Fruit fly (Drosophila melanogaster): Measurements from ENCODE around the gene CG4789.

Gene CG4789

dm6 chrX:16803299-16803698, 2.6 kb downstream of the CG4789 start, which contains the start of the genes Rai1 and CG13005 (continued):
- peak; percentile 74 for TF ChIP-seq Bgb (GFP tag; IDR thresholded peaks at IDR 0.05; ENCODE audit: partially characterized antibody)
- no peak for TF ChIP-seq CG15269 (tag; optimal IDR thresholded peaks at IDR 0.05)
- TF ChIP-seq slp2 (GFP tag; optimal IDR thresholded peaks at IDR 0.05): no peak
- peak; percentile 29 for TF ChIP-seq CG14710 (tag; optimal IDR thresholded peaks at IDR 0.05)
- TF ChIP-seq Stat92E (GFP tag; optimal IDR thresholded peaks at IDR 0.05): peak in 1 of 3 experiments; percentile 55
- TF ChIP-seq Lhr (GFP tag; optimal IDR thresholded peaks at IDR 0.05): no peak
- no peak for TF ChIP-seq Six4 (GFP tag; optimal IDR thresholded peaks at IDR 0.05)
- TF ChIP-seq CG8290 (GFP tag; optimal IDR thresholded peaks at IDR 0.05): peak; percentile 43
- peak in 1 of 2 experiments; percentile 31 for TF ChIP-seq CG8290 (tag; optimal IDR thresholded peaks at IDR 0.05)
- TF ChIP-seq inv (GFP tag; IDR thresholded peaks at IDR 0.05; ENCODE audit: partially characterized antibody): peak; percentile 69
- TF ChIP-seq knrl (GFP tag; IDR thresholded peaks at IDR 0.05; ENCODE audit: partially characterized antibody): peak; percentile 82
- no peak for TF ChIP-seq D19A (tag; optimal IDR thresholded peaks at IDR 0.05)
- TF ChIP-seq row (GFP tag; IDR thresholded peaks at IDR 0.05): 0 out of 3 replicates have a peak, but pooled peaks have one; percentile 33
- TF ChIP-seq chinmo (GFP tag; IDR thresholded peaks at IDR 0.05; ENCODE audit: partially characterized antibody): peak; percentile 76; the same call in 1 of the 4 replicates
- TF ChIP-seq al (GFP tag; IDR thresholded peaks at IDR 0.05): no peak
- TF ChIP-seq Gug (GFP tag; IDR thresholded peaks at IDR 0.05): no peak
- no peak for TF ChIP-seq ken (GFP tag; IDR thresholded peaks at IDR 0.05)
- peak; percentile 79 for TF ChIP-seq CG34224 (GFP tag; IDR thresholded peaks at IDR 0.05; ENCODE audit: partially characterized antibody)
- TF ChIP-seq CG4854 (GFP tag; optimal IDR thresholded peaks at IDR 0.05): no peak
- no peak for TF ChIP-seq vvl (GFP tag; IDR thresholded peaks at IDR 0.05)
- no peak for TF ChIP-seq CG16815 (GFP tag; optimal IDR thresholded peaks at IDR 0.05)
- TF ChIP-seq CG10209 (GFP tag; optimal IDR thresholded peaks at IDR 0.05): no peak
- TF ChIP-seq CG3407 (GFP tag; optimal IDR thresholded peaks at IDR 0.05): no peak
- no peak for TF ChIP-seq kay (GFP tag; optimal IDR thresholded peaks at IDR 0.05)
- TF ChIP-seq zfh2 (GFP tag; optimal IDR thresholded peaks at IDR 0.05): no peak
- no peak for TF ChIP-seq HLH3B (GFP tag; IDR thresholded peaks at IDR 0.05)
- peak; percentile 76 for TF ChIP-seq hb (GFP tag; IDR thresholded peaks at IDR 0.05; ENCODE audit: partially characterized antibody)
- peak; percentile 79 for TF ChIP-seq CG2129 (GFP tag; IDR thresholded peaks at IDR 0.05; ENCODE audit: partially characterized antibody)
- peak; percentile 57 for TF ChIP-seq stwl (tag; optimal IDR thresholded peaks at IDR 0.05)
- no peak for TF ChIP-seq CG30020 (tag; optimal IDR thresholded peaks at IDR 0.05)
- no peak for TF ChIP-seq Taf1 (GFP tag; IDR thresholded peaks at IDR 0.05)
- no peak for TF ChIP-seq wor (GFP tag; IDR thresholded peaks at IDR 0.05)
- TF ChIP-seq fd96Cb (tag; optimal IDR thresholded peaks at IDR 0.05): no peak
- TF ChIP-seq Hey (tag; optimal IDR thresholded peaks at IDR 0.05): no peak
- TF ChIP-seq CG4617 (GFP tag; optimal IDR thresholded peaks at IDR 0.05; ENCODE audit: borderline replicate concordance): peak; percentile 13
- TF ChIP-seq PHDP (tag; optimal IDR thresholded peaks at IDR 0.05): no peak
- TF ChIP-seq CG31441 (GFP tag; IDR thresholded peaks at IDR 0.05): no peak
- TF ChIP-seq slbo (GFP tag; IDR thresholded peaks at IDR 0.05): no peak; the same call in 1 of the 2 replicates
- no peak for TF ChIP-seq CG12769 (tag; optimal IDR thresholded peaks at IDR 0.05)
- TF ChIP-seq unpg (GFP tag; optimal IDR thresholded peaks at IDR 0.05): no peak

- no peak for TF ChIP-seq fd96Cb (tag; optimal IDR thresholded peaks at IDR 0.05)
- no peak for TF ChIP-seq CG10543 (GFP tag; optimal IDR thresholded peaks at IDR 0.05)
- TF ChIP-seq CG3995 (GFP tag; optimal IDR thresholded peaks at IDR 0.05): no peak
- TF ChIP-seq CG33557 (GFP tag; optimal IDR thresholded peaks at IDR 0.05): no peak
- TF ChIP-seq CG1529 (GFP tag; optimal IDR thresholded peaks at IDR 0.05): no peak
- no peak for TF ChIP-seq kay (GFP tag; optimal IDR thresholded peaks at IDR 0.05)
- no peak for TF ChIP-seq pros (GFP tag; optimal IDR thresholded peaks at IDR 0.05)
- TF ChIP-seq Sry-δ (GFP tag; optimal IDR thresholded peaks at IDR 0.05): no peak
- no peak for TF ChIP-seq HmgD (GFP tag; optimal IDR thresholded peaks at IDR 0.05)
- TF ChIP-seq CG4820 (GFP tag; optimal IDR thresholded peaks at IDR 0.05): no peak
- no peak for TF ChIP-seq Lpt (GFP tag; optimal IDR thresholded peaks at IDR 0.05)
- TF ChIP-seq CG10565 (GFP tag; optimal IDR thresholded peaks at IDR 0.05): no peak
- TF ChIP-seq en (GFP tag; optimal IDR thresholded peaks at IDR 0.05): no peak
- no peak for TF ChIP-seq Xrp1 (GFP tag; IDR thresholded peaks at IDR 0.05)
- TF ChIP-seq CG13424 (tag; optimal IDR thresholded peaks at IDR 0.05): no peak
Measured at dm6 chrX:16805768-16806167, 5.0 kb downstream of the CG4789 start, which contains the start of gene ppk28. Gene ppk28 (plus strand): TSS chrX:16806068.

All from whole organism, embryonic.